Worm (Caenorhabditis elegans) whole organism, young adult: ENCODE measurements around the gene F01G10.9.
A peak's percentile ranks its signal among the peaks of the same experiment; 100 is the strongest.

Experiments
- lin-40 ChIP-seq: sonication (generic microtip); optimal IDR thresholded peaks from 2 replicates; lab custom pipeline; 2016; ENCODE audit warnings: missing genetic modification characterization, mild to moderate bottlenecking, missing compliant biosample characterization, missing genotype, missing genetic modification reagents
- pha-4 ChIP-seq: fragments of 150-350 bp; sonication (generic microtip); optimal IDR thresholded peaks from 2 replicates; lab custom pipeline; 2014; ENCODE audit warnings: missing biosample characterization, missing genetic modification reagents, missing genetic modification characterization
- ztf-3 ChIP-seq: fragments of 200-800 bp; sonication (Bioruptor generic); optimal IDR thresholded peaks from 2 replicates; lab custom pipeline; 2018; ENCODE audit warnings: mild to moderate bottlenecking, missing genetic modification characterization, missing compliant biosample characterization

DNA sequence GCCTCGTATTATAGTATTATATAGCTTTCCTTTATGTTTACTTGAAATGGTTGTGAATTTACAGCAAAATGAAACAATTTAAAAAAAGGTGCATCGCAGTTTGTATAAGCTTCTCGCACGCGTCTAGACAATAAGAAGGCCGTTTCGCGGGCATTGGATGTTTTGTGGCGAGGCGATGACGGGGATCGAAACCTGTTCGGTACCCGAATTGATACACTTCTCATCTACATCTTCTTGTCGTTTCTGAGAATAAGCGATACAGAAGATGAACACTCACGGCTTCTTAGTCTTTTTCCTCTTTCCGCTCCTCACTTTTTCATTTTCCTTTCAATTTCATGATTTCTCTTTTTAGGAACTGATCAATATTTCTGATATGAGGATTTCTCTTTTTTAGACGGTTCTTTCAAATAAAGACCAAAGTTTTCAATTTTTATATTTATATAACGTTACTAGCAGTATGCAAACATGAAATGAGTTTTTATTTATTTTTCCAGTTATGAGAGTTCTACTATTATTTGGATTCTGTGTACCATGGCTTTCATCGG lies 13.7 kb downstream of the F01G10.9 start, which contains the start of gene F01G10.10:
- TF ChIP-seq ztf-3 (GFP tag; lab: Kevin White, UChicago), result no peak
- TF ChIP-seq lin-40 (tag; lab: Kevin White, UChicago), result peak; percentile 20
- TF ChIP-seq pha-4, result no peak
